Worm (Caenorhabditis elegans): ENCODE results near the gene F32D8.4.

F32D8.4 gene

DNA sequence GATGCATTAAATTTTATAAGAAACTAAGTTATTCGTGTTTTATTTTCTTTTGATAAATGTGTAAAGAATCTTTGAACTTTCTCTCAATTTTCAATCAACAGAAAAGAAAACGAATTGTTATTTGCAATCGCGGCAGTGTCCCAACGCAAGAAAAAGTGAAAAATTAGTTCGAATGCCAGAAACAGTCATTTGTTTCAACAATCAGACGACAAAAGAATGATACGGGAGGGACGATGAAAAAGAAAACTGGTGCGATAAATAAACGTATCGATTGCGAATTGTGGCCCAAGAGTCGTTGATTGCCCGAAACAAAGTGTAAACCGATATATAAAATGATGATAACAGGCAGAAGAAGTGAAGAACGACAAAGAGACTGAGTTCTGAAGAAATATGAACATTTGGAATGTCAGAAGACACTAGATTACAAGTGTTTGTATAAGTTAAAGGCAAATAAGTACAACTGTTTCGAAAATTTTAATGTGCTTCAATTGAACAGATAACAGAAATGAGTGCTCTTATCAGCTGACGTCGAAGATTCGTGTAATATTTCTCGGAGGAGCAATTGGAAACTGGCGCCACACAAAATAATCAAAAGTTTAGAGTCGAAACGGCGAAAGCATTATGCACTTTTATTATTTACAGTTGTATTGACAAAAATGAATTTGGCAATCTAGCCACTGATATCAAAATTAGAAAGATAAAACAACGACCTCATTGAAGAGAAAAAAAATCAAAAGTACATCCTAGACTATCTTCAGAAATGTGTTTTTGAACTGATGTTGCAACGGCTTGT, 15.4 kb downstream of the F32D8.4 start:
- TF ChIP-seq unc-86 (tag; optimal IDR thresholded peaks at IDR 0.05) (no peak), elt-2 (tag; optimal IDR thresholded peaks at IDR 0.05) (peak; percentile 76)

DNA sequence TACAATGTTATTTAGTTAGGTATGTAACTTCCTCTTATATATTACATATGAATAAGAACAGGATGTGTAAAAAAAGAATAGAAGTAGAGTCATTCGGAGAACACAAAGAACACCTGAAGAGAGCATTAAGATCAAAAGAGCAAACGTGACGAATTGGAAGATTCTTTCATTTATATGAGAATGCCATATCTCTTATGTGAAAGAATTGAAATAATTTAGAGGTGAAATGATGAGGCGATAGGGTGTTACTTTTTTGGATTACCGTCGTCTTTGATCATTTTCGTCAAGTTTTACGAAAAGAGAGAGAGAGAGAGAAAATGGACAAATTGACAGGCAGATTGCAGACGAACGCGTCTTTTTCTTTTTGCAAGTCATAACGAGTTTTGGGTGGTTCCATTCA, 16.8 kb downstream of the F32D8.4 start:
- TF ChIP-seq mec-3 (tag; optimal IDR thresholded peaks at IDR 0.05; ENCODE audit: borderline replicate concordance) (no peak), ztf-16 (tag; optimal IDR thresholded peaks at IDR 0.05) (no peak), F13H6.1 (tag; optimal IDR thresholded peaks at IDR 0.05) (no peak), ttx-3 (tag; optimal IDR thresholded peaks at IDR 0.05) (no peak), hlh-30 (tag; optimal IDR thresholded peaks at IDR 0.05; ENCODE audit: insufficient read depth) (no peak), Y22D7AL.16 (tag; optimal IDR thresholded peaks at IDR 0.05) (no peak), ceh-31 (tag; optimal IDR thresholded peaks at IDR 0.05) (no peak), sox-4 (tag; optimal IDR thresholded peaks at IDR 0.05) (no peak), fax-1 (tag; optimal IDR thresholded peaks at IDR 0.05) (no peak), ama-1 (optimal IDR thresholded peaks at IDR 0.05) (no peak), pqm-1 (tag; optimal IDR thresholded peaks at IDR 0.05) (no peak)

DNA sequence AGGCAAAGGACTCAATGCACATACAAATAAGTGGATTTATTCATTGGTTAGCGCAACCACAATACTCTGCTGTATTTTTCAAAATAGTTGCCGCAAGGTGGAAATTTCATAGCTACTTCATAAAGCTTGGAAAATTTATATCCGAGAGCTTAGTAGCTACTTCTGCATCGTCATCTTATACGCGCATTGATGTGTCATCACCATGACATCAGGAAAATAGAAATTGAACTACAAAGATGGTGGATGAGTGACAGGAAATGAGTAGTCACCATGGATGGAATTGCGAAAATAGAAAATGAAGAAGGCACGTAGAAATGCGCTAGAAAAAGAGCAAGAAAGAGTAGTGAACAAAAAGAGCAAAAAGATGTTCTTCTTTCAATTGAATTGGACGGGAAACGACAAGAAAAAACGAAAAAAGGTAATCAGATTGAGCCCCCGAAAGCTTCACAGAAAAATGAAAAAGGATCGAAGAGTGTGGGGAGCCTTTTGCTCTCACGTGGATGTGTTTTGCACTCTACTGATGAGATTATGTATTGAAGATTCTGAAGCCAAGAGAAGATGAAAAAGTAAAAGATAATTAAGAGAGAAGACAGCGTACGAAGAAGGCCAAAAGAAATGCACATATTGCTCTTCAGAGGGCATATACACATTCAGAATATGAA, 18.3 kb downstream of the F32D8.4 start:
- TF ChIP-seq unc-42 (tag; optimal IDR thresholded peaks at IDR 0.05) (peak; percentile 90), npax-4 (tag; optimal IDR thresholded peaks at IDR 0.05) (no peak), Y22D7AL.16 (tag; optimal IDR thresholded peaks at IDR 0.05) (no peak), pha-4 (tag; optimal IDR thresholded peaks at IDR 0.05) (no peak), nfya-1 (tag; optimal IDR thresholded peaks at IDR 0.05) (no peak), C08G9.2 (tag; optimal IDR thresholded peaks at IDR 0.05) (no peak), T23F11.4 (GFP tag; optimal IDR thresholded peaks at IDR 0.05) (no peak)

DNA sequence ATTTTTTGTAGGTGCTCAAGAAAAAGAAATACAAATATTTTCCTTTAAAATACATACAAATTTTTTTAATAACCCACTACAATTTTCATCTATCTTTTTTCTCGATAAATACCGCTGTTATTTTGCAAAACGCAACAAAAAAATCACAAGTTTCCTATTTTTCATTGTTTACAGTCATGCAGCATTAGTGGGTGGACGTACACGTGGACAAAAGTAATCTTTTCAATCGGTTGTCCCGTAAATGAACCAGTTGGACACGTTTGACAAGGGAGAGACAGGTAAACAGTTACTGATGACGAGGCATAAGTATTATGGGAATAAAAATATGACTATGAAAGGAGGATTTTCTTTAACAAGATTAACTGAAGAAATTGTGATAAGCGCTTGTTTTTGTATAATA, 20.2 kb downstream of the F32D8.4 start:
- TF ChIP-seq pqm-1 (tag; optimal IDR thresholded peaks at IDR 0.05), result no peak
- no peak for TF ChIP-seq ama-1 (optimal IDR thresholded peaks at IDR 0.05)
- TF ChIP-seq unc-42 (tag; optimal IDR thresholded peaks at IDR 0.05), result no peak
- TF ChIP-seq ceh-22 (tag; optimal IDR thresholded peaks at IDR 0.05), result no peak
- no peak for TF ChIP-seq ceh-31 (tag; optimal IDR thresholded peaks at IDR 0.05)
- TF ChIP-seq ztf-16 (tag; optimal IDR thresholded peaks at IDR 0.05), result no peak
- TF ChIP-seq sdc-2 (tag; optimal IDR thresholded peaks at IDR 0.05), result no peak
- TF ChIP-seq hlh-30 (tag; optimal IDR thresholded peaks at IDR 0.05; ENCODE audit: insufficient read depth), result no peak
- no peak for TF ChIP-seq ceh-19 (GFP tag; optimal IDR thresholded peaks at IDR 0.05)
- TF ChIP-seq ref-2 (tag; optimal IDR thresholded peaks at IDR 0.05), result no peak
- TF ChIP-seq ceh-9 (tag; optimal IDR thresholded peaks at IDR 0.05), result no peak
- no peak for TF ChIP-seq elt-2 (tag; optimal IDR thresholded peaks at IDR 0.05)
- TF ChIP-seq ceh-45 (GFP tag; IDR thresholded peaks at IDR 0.05), result no peak
- no peak for TF ChIP-seq unc-3 (GFP tag; conservative IDR thresholded peaks at IDR 0.05)
- TF ChIP-seq unc-3 (tag; optimal IDR thresholded peaks at IDR 0.05), result no peak
- no peak for TF ChIP-seq sox-4 (tag; optimal IDR thresholded peaks at IDR 0.05)

DNA sequence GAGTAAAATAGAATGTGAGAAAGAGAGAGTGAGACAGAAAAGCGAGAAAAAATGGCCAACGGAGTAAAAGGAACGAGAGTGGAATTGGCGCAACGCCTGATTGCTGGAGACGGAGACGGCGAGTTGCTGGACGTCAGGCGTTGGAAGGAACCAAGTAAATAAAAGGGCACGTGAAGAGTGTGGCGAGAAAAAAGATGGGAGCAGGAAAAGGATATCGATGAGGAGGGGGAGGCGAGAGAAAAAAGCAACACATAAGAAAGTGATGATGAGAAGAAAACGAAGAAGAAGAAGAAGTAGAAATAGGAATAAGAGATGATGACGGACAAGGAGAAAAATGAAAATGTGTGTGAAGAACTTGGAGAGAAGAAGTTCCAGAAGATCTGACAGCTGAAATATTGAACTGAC, 21.9 kb downstream of the F32D8.4 start:
- no peak for TF ChIP-seq pha-4 (tag; optimal IDR thresholded peaks at IDR 0.05)
- no peak for TF ChIP-seq sox-4 (tag; optimal IDR thresholded peaks at IDR 0.05)
- no peak for TF ChIP-seq madf-2 (tag; optimal IDR thresholded peaks at IDR 0.05)
- no peak for TF ChIP-seq sox-2 (GFP tag; IDR thresholded peaks at IDR 0.05)
- no peak for TF ChIP-seq mec-3 (tag; optimal IDR thresholded peaks at IDR 0.05; ENCODE audit: borderline replicate concordance)
- TF ChIP-seq npax-4 (tag; optimal IDR thresholded peaks at IDR 0.05), result no peak
- TF ChIP-seq ceh-30 (tag; optimal IDR thresholded peaks at IDR 0.05), result no peak
- TF ChIP-seq C08G9.2 (tag; optimal IDR thresholded peaks at IDR 0.05), result peak; percentile 29
- TF ChIP-seq dve-1 (tag; optimal IDR thresholded peaks at IDR 0.05), result no peak
- no peak for TF ChIP-seq hlh-13 (GFP tag; optimal IDR thresholded peaks at IDR 0.05)
- TF ChIP-seq K02D7.2 (tag; optimal IDR thresholded peaks at IDR 0.05), result no peak
- no peak for TF ChIP-seq ceh-2 (tag; optimal IDR thresholded peaks at IDR 0.05)
- peak; percentile 17 for TF ChIP-seq fkh-10 (GFP tag; optimal IDR thresholded peaks at IDR 0.05)
- no peak for TF ChIP-seq ceh-48 (tag; optimal IDR thresholded peaks at IDR 0.05)
- no peak for TF ChIP-seq unc-86 (tag; optimal IDR thresholded peaks at IDR 0.05)
- TF ChIP-seq ceh-34 (tag; optimal IDR thresholded peaks at IDR 0.05), result no peak
- TF ChIP-seq F13H6.1 (tag; optimal IDR thresholded peaks at IDR 0.05), result peak; percentile 3
- no peak for TF ChIP-seq ceh-9 (tag; optimal IDR thresholded peaks at IDR 0.05)
- peak; percentile 45 for TF ChIP-seq hlh-30 (tag; optimal IDR thresholded peaks at IDR 0.05; ENCODE audit: insufficient read depth)
- no peak for TF ChIP-seq syd-9 (tag; optimal IDR thresholded peaks at IDR 0.05)
- no peak for TF ChIP-seq nhr-11 (tag; optimal IDR thresholded peaks at IDR 0.05)
- TF ChIP-seq ceh-18 (tag; optimal IDR thresholded peaks at IDR 0.05), result peak; percentile 81
- TF ChIP-seq lin-11 (tag; optimal IDR thresholded peaks at IDR 0.05), result no peak
- TF ChIP-seq pqm-1 (tag; optimal IDR thresholded peaks at IDR 0.05), result no peak
- no peak for TF ChIP-seq hlh-15 (tag; optimal IDR thresholded peaks at IDR 0.05)
